Fruit fly (Drosophila melanogaster): Measurements from ENCODE around the gene Gem4c.

Gene Gem4c

DNA sequence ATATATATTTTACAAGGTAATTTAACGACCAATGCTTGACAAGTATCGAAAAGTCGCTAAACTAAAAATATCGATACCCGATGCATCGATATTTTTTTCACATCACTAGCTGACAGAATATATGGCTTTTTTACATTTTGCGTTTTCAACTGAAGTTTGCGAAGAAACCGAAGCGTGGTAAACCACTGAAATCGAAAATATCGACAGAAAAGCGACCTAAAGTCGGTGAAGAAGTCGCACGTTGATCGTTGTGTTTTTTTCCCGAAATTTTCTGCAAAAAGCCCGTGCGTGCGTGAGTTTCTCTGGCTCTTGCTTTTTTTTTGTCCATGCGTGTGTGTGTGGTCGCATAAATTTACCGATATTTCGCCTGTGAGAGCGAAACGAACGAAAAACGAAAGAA is 4.0 kb downstream of the Gem4c start, which contains the start of gene Vap33 (continued):
- no peak for TF ChIP-seq oc (tag; optimal IDR thresholded peaks at IDR 0.05)
- TF ChIP-seq HLH4C (GFP tag; IDR thresholded peaks at IDR 0.05; ENCODE audit: partially characterized antibody): peak; percentile 90
- TF ChIP-seq pnt (GFP tag; optimal IDR thresholded peaks at IDR 0.05): no peak
- TF ChIP-seq NC2α (GFP tag; optimal IDR thresholded peaks at IDR 0.05): no peak
- no peak for TF ChIP-seq yki (optimal IDR thresholded peaks at IDR 0.05)
- no peak for TF ChIP-seq lmd (GFP tag; IDR thresholded peaks at IDR 0.05)
- no peak for TF ChIP-seq CG12104 (GFP tag; optimal IDR thresholded peaks at IDR 0.05)
- TF ChIP-seq CG8089 (GFP tag; optimal IDR thresholded peaks at IDR 0.05): no peak
- TF ChIP-seq Sox102F (GFP tag; optimal IDR thresholded peaks at IDR 0.05): no peak
- TF ChIP-seq lov (optimal IDR thresholded peaks at IDR 0.05): no peak
- no peak for TF ChIP-seq lov (GFP tag; IDR thresholded peaks at IDR 0.05)
- TF ChIP-seq pros (GFP tag; optimal IDR thresholded peaks at IDR 0.05): no peak
- no peak for TF ChIP-seq Dfd (GFP tag; optimal IDR thresholded peaks at IDR 0.05)
- TF ChIP-seq Max (GFP tag; optimal IDR thresholded peaks at IDR 0.05): no peak
- no peak for TF ChIP-seq Med (GFP tag)
- TF ChIP-seq CG17829 (tag; optimal IDR thresholded peaks at IDR 0.05): no peak
- no peak for TF ChIP-seq D (optimal IDR thresholded peaks at IDR 0.05)
- TF ChIP-seq D (GFP tag; optimal IDR thresholded peaks at IDR 0.05): no peak
- TF ChIP-seq luna (GFP tag; optimal IDR thresholded peaks at IDR 0.05): no peak
- TF ChIP-seq gem (tag; optimal IDR thresholded peaks at IDR 0.05): no peak
- no peak for TF ChIP-seq Ravus (GFP tag; IDR thresholded peaks at IDR 0.05)
- no peak for TF ChIP-seq nau (GFP tag; optimal IDR thresholded peaks at IDR 0.05)
- no peak for TF ChIP-seq sisA (GFP tag; IDR thresholded peaks at IDR 0.05)
- peak; percentile 89 for TF ChIP-seq CG6791 (GFP tag; IDR thresholded peaks at IDR 0.05; ENCODE audit: partially characterized antibody)
- no peak for TF ChIP-seq CG11695 (GFP tag; IDR thresholded peaks at IDR 0.05)
- TF ChIP-seq CG11504 (tag; optimal IDR thresholded peaks at IDR 0.05): no peak
- no peak for TF ChIP-seq ems (GFP tag; optimal IDR thresholded peaks at IDR 0.05)
- no peak for TF ChIP-seq B-H2 (GFP tag; optimal IDR thresholded peaks at IDR 0.05)
- TF ChIP-seq ranshi (GFP tag; IDR thresholded peaks at IDR 0.05): no peak
- no peak for TF ChIP-seq Kr (GFP tag; optimal IDR thresholded peaks at IDR 0.05)
- TF ChIP-seq Jarid2 (GFP tag; optimal IDR thresholded peaks at IDR 0.05): no peak
- no peak for TF ChIP-seq CG11085 (GFP tag; IDR thresholded peaks at IDR 0.05)
- peak; percentile 78 for TF ChIP-seq CG4617 (GFP tag; optimal IDR thresholded peaks at IDR 0.05; ENCODE audit: borderline replicate concordance)
- TF ChIP-seq Ets97D (GFP tag; optimal IDR thresholded peaks at IDR 0.05): no peak

DNA sequence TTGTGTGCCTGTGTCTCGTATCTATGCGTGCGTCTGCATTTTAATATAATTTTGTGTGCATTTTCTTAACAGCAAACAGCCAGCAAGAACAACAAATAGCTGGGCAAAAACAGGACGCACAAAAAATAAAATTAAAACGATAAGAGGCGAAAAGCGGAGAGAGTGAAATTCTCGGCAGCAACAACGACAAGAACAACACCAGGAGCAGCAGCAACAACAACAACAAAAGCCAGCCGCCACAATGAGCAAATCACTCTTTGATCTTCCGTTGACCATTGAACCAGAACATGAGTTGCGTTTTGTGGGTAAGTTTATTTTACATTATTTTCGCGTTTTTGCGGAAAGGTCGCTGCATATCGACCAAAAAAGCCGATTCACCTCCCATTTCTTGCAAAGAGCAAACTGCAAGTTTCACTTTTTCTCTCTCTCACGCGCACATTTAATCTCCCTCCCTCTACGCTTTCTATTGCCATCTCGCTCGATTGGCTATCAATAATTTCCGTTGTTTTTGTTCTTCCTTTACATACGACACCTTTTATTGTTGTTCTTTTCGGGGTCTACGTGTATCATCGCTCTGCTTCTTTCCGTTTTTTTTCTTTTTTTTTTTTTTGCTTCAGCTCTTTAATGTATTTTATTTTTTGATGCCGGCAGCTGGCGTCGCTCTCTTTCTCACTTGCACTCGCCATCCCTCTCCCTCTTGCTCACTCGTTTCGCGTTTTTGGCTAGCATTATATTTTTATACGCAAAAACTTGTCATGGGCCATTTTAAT is 4.8 kb downstream of the Gem4c start:
- TF ChIP-seq Opbp (GFP tag; IDR thresholded peaks at IDR 0.05; ENCODE audit: partially characterized antibody) (0 out of 3 replicates have a peak, but pooled peaks have one; percentile 9), lbe (GFP tag; optimal IDR thresholded peaks at IDR 0.05) (peak; percentile 44), CG17385 (GFP tag; optimal IDR thresholded peaks at IDR 0.05) (peak; percentile 62), CG10321 (GFP tag; IDR thresholded peaks at IDR 0.05) (peak; percentile 37), Scr (GFP tag; IDR thresholded peaks at IDR 0.05; ENCODE audit: partially characterized antibody) (peak; percentile 32), CG17612 (GFP tag; IDR thresholded peaks at IDR 0.05) (no peak), Blimp-1 (GFP tag; optimal IDR thresholded peaks at IDR 0.05) (peak; percentile 23), ewg (GFP tag; optimal IDR thresholded peaks at IDR 0.05) (no peak), CG7745 (tag; optimal IDR thresholded peaks at IDR 0.05) (no peak), CG34422 (GFP tag; IDR thresholded peaks at IDR 0.05) (peak; percentile 23; the same call in 1 of the 3 replicates), CG4360 (GFP tag; IDR thresholded peaks at IDR 0.05) (peak; percentile 90), tgo (GFP tag; IDR thresholded peaks at IDR 0.05) (no peak), eyg (GFP tag; optimal IDR thresholded peaks at IDR 0.05) (no peak), hkb (optimal IDR thresholded peaks at IDR 0.05) (no peak), hkb (GFP tag; IDR thresholded peaks at IDR 0.05) (no peak), sd (tag; optimal IDR thresholded peaks at IDR 0.05) (peak; percentile 32), sqz (GFP tag; optimal IDR thresholded peaks at IDR 0.05) (peak; percentile 6), Med (GFP tag) (peak; percentile 3), CG14014 (GFP tag; IDR thresholded peaks at IDR 0.05) (no peak)
